Fruit fly (Drosophila melanogaster) whole organism, wandering third instar larva: Measurements from ENCODE around the gene Atg17.

Source experiments
- Abd-B ChIP-seq: fragments of >200 bp; optimal IDR thresholded peaks from 2 replicates; lab custom pipeline; 2017; ENCODE audit warnings: missing biosample characterization, missing genetic modification characterization
- CG32264 ChIP-seq: fragments of 200-800 bp; sonication (Bioruptor generic); optimal IDR thresholded peaks from 2 replicates; lab custom pipeline; 2016; ENCODE audit warnings: missing biosample characterization, missing genetic modification characterization
- CG9705 ChIP-seq: fragments of 200-800 bp; sonication (Bioruptor generic); optimal IDR thresholded peaks from 2 replicates; lab custom pipeline; 2018; ENCODE audit warnings: missing biosample characterization, mild to moderate bottlenecking, missing genetic modification characterization
- CrebA ChIP-seq: fragments of 200-800 bp; sonication (Bioruptor generic); optimal IDR thresholded peaks from 2 replicates; lab custom pipeline; 2016; ENCODE audit warnings: missing biosample characterization, mild to moderate bottlenecking, missing genetic modification characterization, borderline replicate concordance
- Dfd ChIP-seq: fragments of >200 bp; optimal IDR thresholded peaks from 2 replicates; lab custom pipeline; 2017; ENCODE audit warnings: missing biosample characterization, missing genetic modification characterization
- Dif ChIP-seq: fragments of 200-275, 200-300 bp; sonication (Bioruptor generic); optimal IDR thresholded peaks from 2 replicates; lab custom pipeline; 2018; ENCODE audit warnings: missing biosample characterization, missing genetic modification characterization; ENCODE audit not compliant: partially characterized antibody
- GATAd ChIP-seq: sonication (Bioruptor generic); optimal IDR thresholded peaks from 2 replicates; lab custom pipeline; 2016; ENCODE audit warnings: missing biosample characterization, missing genetic modification characterization
- HLH106 ChIP-seq: fragments of 200-800 bp; optimal IDR thresholded peaks from 3 replicates; lab custom pipeline; 2019; ENCODE audit warnings: missing biosample characterization, mild to moderate bottlenecking, missing genetic modification characterization, moderate library complexity
- Hnf4 ChIP-seq: fragments of 200-800 bp; sonication (Bioruptor generic); optimal IDR thresholded peaks from 2 replicates; lab custom pipeline; 2016; ENCODE audit warnings: missing biosample characterization, mild to moderate bottlenecking, missing genetic modification characterization
- Hr78 ChIP-seq: fragments of >200 bp; optimal IDR thresholded peaks from 2 replicates; lab custom pipeline; 2017; ENCODE audit warnings: missing biosample characterization, missing genetic modification characterization
- Hr83 ChIP-seq: fragments of 200-300 bp; sonication (Bioruptor generic); optimal IDR thresholded peaks from 2 replicates; lab custom pipeline; 2016; ENCODE audit warnings: missing biosample characterization, mild to moderate bottlenecking, missing genetic modification characterization, moderate library complexity; ENCODE audit not compliant: poor library complexity, severe bottlenecking
- Jra ChIP-seq: sonication (Bioruptor generic); optimal IDR thresholded peaks from 2 replicates; lab custom pipeline; 2016; ENCODE audit warnings: missing biosample characterization, missing genetic modification characterization
- Mio ChIP-seq: sonication (Bioruptor generic); optimal IDR thresholded peaks from 2 replicates; lab custom pipeline; 2016; ENCODE audit warnings: missing biosample characterization, missing genetic modification characterization
- Myc ChIP-seq: fragments of >200 bp; optimal IDR thresholded peaks from 2 replicates; lab custom pipeline; 2017
- N ChIP-seq: fragments of >200 bp; optimal IDR thresholded peaks from 2 replicates; lab custom pipeline; 2018; ENCODE audit warnings: missing biosample characterization, missing external identifiers, missing genetic modification characterization
- OdsH ChIP-seq: fragments of 200-800 bp; sonication (Bioruptor generic); optimal IDR thresholded peaks from 2 replicates; lab custom pipeline; 2016; ENCODE audit warnings: missing biosample characterization, mild to moderate bottlenecking, missing genetic modification characterization
- Rel ChIP-seq, 2 experiments: fragments of 200-800 bp; sonication (Bioruptor generic) in 1 of 2; optimal IDR thresholded peaks; 2 replicates in 1 of 2; 3 replicates in 1 of 2; lab custom pipeline; 2016 to 2019; ENCODE audit warnings: mild to moderate bottlenecking in 2 of 2, missing biosample characterization in 2 of 2, missing genetic modification characterization in 2 of 2, moderate library complexity in 1 of 2
- Sp1 ChIP-seq: fragments of 200-800 bp; sonication (Bioruptor generic); optimal IDR thresholded peaks from 3 replicates; lab custom pipeline; 2019; ENCODE audit warnings: missing biosample characterization, mild to moderate bottlenecking, missing genetic modification characterization, moderate library complexity
- Vsx2 ChIP-seq: fragments of 200-300, 225-300 bp; sonication (Bioruptor generic); optimal IDR thresholded peaks from 2 replicates; lab custom pipeline; 2018; ENCODE audit warnings: missing biosample characterization, missing genetic modification characterization; ENCODE audit not compliant: partially characterized antibody
- br ChIP-seq: fragments of 200-800 bp; sonication (Bioruptor generic); optimal IDR thresholded peaks from 2 replicates; lab custom pipeline; 2016; ENCODE audit warnings: missing biosample characterization, missing genetic modification characterization
- brk ChIP-seq: fragments of 200-800 bp; sonication (Bioruptor generic); optimal IDR thresholded peaks from 2 replicates; lab custom pipeline; 2016; ENCODE audit warnings: missing biosample characterization, mild to moderate bottlenecking, missing genetic modification characterization
- dl ChIP-seq, 2 experiments: fragments of 175-275, 200-275 bp in 1 of 2; fragments of 200-275 bp in 1 of 2; sonication (Bioruptor generic); optimal IDR thresholded peaks; lab custom pipeline; 2018; ENCODE audit warnings: mild to moderate bottlenecking in 2 of 2, missing biosample characterization in 2 of 2, missing genetic modification characterization in 2 of 2, moderate library complexity in 2 of 2; ENCODE audit not compliant: partially characterized antibody in 2 of 2, insufficient read depth in 1 of 2
- dmrt93B ChIP-seq: fragments of 200-800 bp; sonication (Bioruptor generic); optimal IDR thresholded peaks from 2 replicates; lab custom pipeline; 2018; ENCODE audit warnings: missing biosample characterization, mild to moderate bottlenecking, missing genetic modification characterization
- dsf ChIP-seq: sonication (Bioruptor generic); optimal IDR thresholded peaks from 2 replicates; lab custom pipeline; 2016; ENCODE audit warnings: missing biosample characterization, missing genetic modification characterization, borderline replicate concordance
- ey ChIP-seq: fragments of 200-800 bp; sonication (Bioruptor generic); optimal IDR thresholded peaks from 2 replicates; lab custom pipeline; 2016; ENCODE audit warnings: missing biosample characterization, missing genetic modification characterization
- foxo ChIP-seq, 2 experiments: fragments of 200-800 bp; sonication (Bioruptor generic); optimal IDR thresholded peaks; 2 replicates in 1 of 2; 3 replicates in 1 of 2; lab custom pipeline; 2016 to 2017; ENCODE audit warnings: missing biosample characterization in 2 of 2, missing genetic modification characterization in 2 of 2
- fru ChIP-seq: fragments of 200-800 bp; sonication (Bioruptor generic); optimal IDR thresholded peaks from 3 replicates; lab custom pipeline; 2016; ENCODE audit warnings: missing biosample characterization, mild to moderate bottlenecking, missing genetic modification characterization
- h ChIP-seq: fragments of 200-800 bp; sonication (Bioruptor generic); optimal IDR thresholded peaks from 3 replicates; lab custom pipeline; 2016; ENCODE audit warnings: missing biosample characterization, mild to moderate bottlenecking, missing genetic modification characterization
- jim ChIP-seq: fragments of 175-275, 200-325 bp; sonication (Bioruptor generic); optimal IDR thresholded peaks from 2 replicates; lab custom pipeline; 2016; ENCODE audit warnings: missing biosample characterization, mild to moderate bottlenecking, missing genetic modification characterization
- lola ChIP-seq: fragments of >200 bp; optimal IDR thresholded peaks from 2 replicates; lab custom pipeline; 2017; ENCODE audit warnings: missing biosample characterization, missing genetic modification characterization
- pan ChIP-seq: fragments of >200 bp; optimal IDR thresholded peaks from 2 replicates; lab custom pipeline; 2017
- psq ChIP-seq: fragments of 200-800 bp; sonication (Bioruptor generic); optimal IDR thresholded peaks from 3 replicates; lab custom pipeline; 2017; ENCODE audit warnings: missing biosample characterization, mild to moderate bottlenecking, missing genetic modification characterization, moderate library complexity
- rgr ChIP-seq: fragments of 200-800 bp; sonication (Bioruptor generic); optimal IDR thresholded peaks from 3 replicates; lab custom pipeline; 2016; ENCODE audit warnings: missing biosample characterization, mild to moderate bottlenecking, missing genetic modification characterization
- sage ChIP-seq: fragments of 200-800 bp; sonication (Bioruptor generic); optimal IDR thresholded peaks from 2 replicates; lab custom pipeline; 2016; ENCODE audit warnings: missing biosample characterization, mild to moderate bottlenecking, missing genetic modification characterization
- sv ChIP-seq: fragments of 200-800 bp; sonication (Bioruptor generic); optimal IDR thresholded peaks from 3 replicates; lab custom pipeline; 2016; ENCODE audit warnings: missing biosample characterization, missing genetic modification characterization
- tai ChIP-seq: sonication (Bioruptor generic); optimal IDR thresholded peaks from 2 replicates; lab custom pipeline; 2016; ENCODE audit warnings: missing biosample characterization, missing genetic modification characterization
- usp ChIP-seq: fragments of >200 bp; optimal IDR thresholded peaks from 2 replicates; lab custom pipeline; 2017; ENCODE audit warnings: missing biosample characterization, missing genetic modification characterization
- woc ChIP-seq: sonication (Bioruptor generic); optimal IDR thresholded peaks from 2 replicates; lab custom pipeline; 2016; ENCODE audit warnings: missing biosample characterization, mild to moderate bottlenecking, missing genetic modification characterization

The Atg17 gene

dm6 chr3R:5621714-5622405 is 47.7 kb upstream of the Atg17 start:
- TF ChIP-seq Hr78 = no peak
- no peak for TF ChIP-seq Rel (GFP tag; optimal IDR thresholded peaks at IDR 0.05; lab: Kevin White, UChicago)
- peak; percentile 15 for TF ChIP-seq Rel (tag; optimal IDR thresholded peaks at IDR 0.05; lab: Kevin White, UChicago)

DNA sequence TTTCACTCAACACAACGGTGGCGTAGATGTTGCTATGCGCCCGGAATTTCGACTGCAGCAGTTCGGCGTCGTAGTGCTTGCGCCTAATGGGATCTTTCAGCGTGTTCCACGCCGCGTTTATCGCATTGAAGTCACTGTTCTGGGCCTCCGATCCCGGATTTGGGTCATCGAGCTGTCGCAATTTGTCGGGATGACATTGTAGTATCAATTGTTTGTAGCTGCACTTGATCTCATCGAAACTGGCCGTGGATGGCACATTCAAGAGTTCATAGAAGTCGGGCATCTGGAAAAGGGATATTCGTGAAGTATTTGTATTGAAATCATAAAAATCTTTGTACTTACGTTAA is 47.1 kb upstream of the Atg17 start:
- TF ChIP-seq CG32264 (GFP tag; lab: Kevin White, UChicago) (no peak), dmrt93B (GFP tag; lab: Kevin White, UChicago) (no peak), Mio (GFP tag; lab: Kevin White, UChicago) (no peak), dsf (GFP tag; lab: Kevin White, UChicago) (no peak), Hr83 (GFP tag; lab: Kevin White, UChicago) (no peak), lola (no peak), h (GFP tag; lab: Kevin White, UChicago) (no peak), usp (GFP tag; lab: Kevin White, UChicago) (no peak), Hnf4 (no peak), dl (GFP tag; optimal IDR thresholded peaks at IDR 0.05; lab: Kevin White, UChicago; ENCODE audit: insufficient read depth in 1 of 2, partially characterized antibody in 2 of 2) (no peak), pan (lab: Kevin White, UChicago) (no peak), sage (GFP tag; lab: Kevin White, UChicago) (no peak), Hr78 (no peak), tai (GFP tag; lab: Kevin White, UChicago) (no peak), Rel (GFP tag; optimal IDR thresholded peaks at IDR 0.05; lab: Kevin White, UChicago) (no peak), Rel (tag; optimal IDR thresholded peaks at IDR 0.05; lab: Kevin White, UChicago) (no peak), Dfd (no peak)

- TF ChIP-seq Rel (GFP tag; optimal IDR thresholded peaks at IDR 0.05; lab: Kevin White, UChicago) = no peak
- peak; percentile 25 for TF ChIP-seq Rel (tag; optimal IDR thresholded peaks at IDR 0.05; lab: Kevin White, UChicago)
- peak; percentile 28 for TF ChIP-seq HLH106 (tag; lab: Kevin White, UChicago)
- TF ChIP-seq fru = peak; percentile 72
- TF ChIP-seq CG9705 (GFP tag; lab: Kevin White, UChicago) = peak; percentile 66
- peak; percentile 12 for TF ChIP-seq Mio (GFP tag; lab: Kevin White, UChicago)
- TF ChIP-seq Vsx2 (GFP tag; lab: Kevin White, UChicago) = no peak
- TF ChIP-seq Dfd = no peak
- no peak for TF ChIP-seq Dif
- no peak for TF ChIP-seq pan (lab: Kevin White, UChicago)
- TF ChIP-seq Myc (lab: Kevin White, UChicago) = no peak
- peak; percentile 42 for TF ChIP-seq sage (GFP tag; lab: Kevin White, UChicago)
- no peak for TF ChIP-seq usp (GFP tag; lab: Kevin White, UChicago)
- TF ChIP-seq Sp1 (GFP tag; lab: Kevin White, UChicago) = peak; percentile 70
- peak; percentile 36 for TF ChIP-seq dmrt93B (GFP tag; lab: Kevin White, UChicago)
- no peak for TF ChIP-seq Abd-B
- TF ChIP-seq dl (GFP tag; optimal IDR thresholded peaks at IDR 0.05; lab: Kevin White, UChicago; ENCODE audit: insufficient read depth in 1 of 2, partially characterized antibody in 2 of 2) = no peak
- TF ChIP-seq CG32264 (GFP tag; lab: Kevin White, UChicago) = peak; percentile 62
- TF ChIP-seq woc = peak; percentile 36
- TF ChIP-seq foxo (GFP tag; optimal IDR thresholded peaks at IDR 0.05; lab: Kevin White, UChicago) = peak; percentile 21 to 68
- TF ChIP-seq Hnf4 = peak; percentile 89
- no peak for TF ChIP-seq Hr78
- TF ChIP-seq psq (GFP tag; lab: Kevin White, UChicago) = no peak
- TF ChIP-seq ey = peak; percentile 33
- peak; percentile 82 for TF ChIP-seq brk (GFP tag; lab: Kevin White, UChicago)
- peak; percentile 41 for TF ChIP-seq dsf (GFP tag; lab: Kevin White, UChicago)
- TF ChIP-seq OdsH (GFP tag; lab: Kevin White, UChicago) = peak; percentile 79
- TF ChIP-seq Jra (GFP tag; lab: Kevin White, UChicago) = peak; percentile 87
- no peak for TF ChIP-seq N (GFP tag; lab: Kevin White, UChicago)
- peak; percentile 71 for TF ChIP-seq br
- TF ChIP-seq jim (GFP tag; lab: Kevin White, UChicago) = peak; percentile 75
- no peak for TF ChIP-seq lola
- TF ChIP-seq tai (GFP tag; lab: Kevin White, UChicago) = no peak
- TF ChIP-seq GATAd (GFP tag; lab: Kevin White, UChicago) = no peak
- TF ChIP-seq Hr83 (GFP tag; lab: Kevin White, UChicago) = peak; percentile 97
- TF ChIP-seq sv (GFP tag; lab: Kevin White, UChicago) = peak; percentile 14
- no peak for TF ChIP-seq CrebA (GFP tag; lab: Kevin White, UChicago)
- peak; percentile 84 for TF ChIP-seq rgr
- TF ChIP-seq h (GFP tag; lab: Kevin White, UChicago) = peak; percentile 80
These were observed 46.4 kb upstream of the Atg17 start for dm6 chr3R:5622985-5623630.
